Worm (Caenorhabditis elegans) whole organism, young adult: ENCODE measurements around the gene T21E8.4.

Experiments used
- B0019.2 ChIP-seq: fragments of 200-800 bp; sonication (Bioruptor generic); conservative IDR thresholded peaks from 2 replicates; pipeline ENCODE4 v1.3.6; 2022; ENCODE audit warnings: missing genetic modification reagents, missing genetic modification characterization, missing compliant biosample characterization
- C17E4.6 ChIP-seq: fragments of 200-800 bp; sonication (Bioruptor generic); IDR thresholded peaks from 2 replicates; pipeline ENCODE4 v1.3.6; 2022; ENCODE audit warnings: missing genetic modification reagents, missing genetic modification characterization, missing compliant biosample characterization
- F10E7.11 ChIP-seq: sonication (generic microtip); optimal IDR thresholded peaks from 2 replicates; lab custom pipeline; 2017; ENCODE audit warnings: mild to moderate bottlenecking, missing genetic modification characterization, moderate library complexity, missing compliant biosample characterization
- F23B12.7 ChIP-seq: sonication (generic microtip); optimal IDR thresholded peaks from 2 replicates; lab custom pipeline; 2017; ENCODE audit warnings: missing genetic modification characterization, mild to moderate bottlenecking, missing compliant biosample characterization, antibody characterized with exemption, moderate library complexity; ENCODE audit not compliant: insufficient read depth
- F37B4.10 ChIP-seq: fragments of 200-800 bp; sonication (Bioruptor generic); IDR thresholded peaks from 2 replicates; pipeline ENCODE4 v1.3.6; 2022; ENCODE audit warnings: missing genetic modification characterization, missing compliant biosample characterization
- F39B2.1 ChIP-seq: fragments of 200-800 bp; sonication (Bioruptor generic); IDR thresholded peaks from 2 replicates; pipeline ENCODE4 v1.3.6; 2022; ENCODE audit warnings: missing genetic modification reagents, missing genetic modification characterization, missing compliant biosample characterization
- F57C9.4 ChIP-seq: sonication (generic microtip); optimal IDR thresholded peaks from 2 replicates; lab custom pipeline; 2017; ENCODE audit warnings: mild to moderate bottlenecking, missing genetic modification characterization, missing compliant biosample characterization
- T26A5.8 ChIP-seq: sonication (generic microtip); optimal IDR thresholded peaks from 2 replicates; lab custom pipeline; 2016; ENCODE audit warnings: missing genetic modification characterization, missing compliant biosample characterization
- Y53G8AR.9 ChIP-seq: fragments of 200-800 bp; sonication (Bioruptor generic); conservative IDR thresholded peaks from 2 replicates; pipeline ENCODE4 v1.3.6; 2022; ENCODE audit warnings: missing genetic modification reagents, missing genetic modification characterization, missing compliant biosample characterization
- Y79H2A.3 ChIP-seq: fragments of 200-800 bp; sonication (Bioruptor generic); conservative IDR thresholded peaks from 2 replicates; pipeline ENCODE4 v1.3.6; 2022; ENCODE audit warnings: missing genetic modification reagents, missing genetic modification characterization, missing compliant biosample characterization
- attf-3 ChIP-seq: fragments of 200-800 bp; sonication (Bioruptor generic); conservative IDR thresholded peaks from 2 replicates; pipeline ENCODE4 v1.3.6; 2022; ENCODE audit warnings: missing genetic modification reagents, missing genetic modification characterization, missing compliant biosample characterization
- attf-5 ChIP-seq: fragments of 200-800 bp; sonication (Bioruptor generic); optimal IDR thresholded peaks from 2 replicates; lab custom pipeline; 2018; ENCODE audit warnings: mild to moderate bottlenecking, missing genetic modification characterization, missing compliant biosample characterization
- attf-6 ChIP-seq: fragments of 200-800 bp; sonication (Bioruptor generic); IDR thresholded peaks from 2 replicates; pipeline ENCODE4 v1.3.6; 2022; ENCODE audit warnings: missing genetic modification reagents, missing genetic modification characterization, missing compliant biosample characterization
- bed-2 ChIP-seq: fragments of 200-800 bp; sonication (Bioruptor generic); IDR thresholded peaks from 2 replicates; pipeline ENCODE4 v1.3.6; 2022; ENCODE audit warnings: missing genetic modification reagents, missing genetic modification characterization, missing compliant biosample characterization
- ceh-27 ChIP-seq: fragments of 200-800 bp; sonication (Bioruptor generic); optimal IDR thresholded peaks from 2 replicates; lab custom pipeline; 2018; ENCODE audit warnings: mild to moderate bottlenecking, missing genetic modification characterization, moderate library complexity, missing compliant biosample characterization
- ceh-79 ChIP-seq: sonication (generic microtip); optimal IDR thresholded peaks from 2 replicates; lab custom pipeline; 2017; ENCODE audit warnings: mild to moderate bottlenecking, missing genetic modification characterization, missing compliant biosample characterization
- die-1 ChIP-seq: sonication (generic microtip); optimal IDR thresholded peaks from 2 replicates; lab custom pipeline; 2016; ENCODE audit warnings: missing genotype, mild to moderate bottlenecking, missing genetic modification characterization, missing compliant biosample characterization
- dpff-1 ChIP-seq: sonication (generic microtip); optimal IDR thresholded peaks from 2 replicates; lab custom pipeline; 2017; ENCODE audit warnings: mild to moderate bottlenecking, missing genetic modification characterization, missing compliant biosample characterization
- dpl-1 ChIP-seq: fragments of 150-350 bp; optimal IDR thresholded peaks from 2 replicates; lab custom pipeline; 2014; ENCODE audit warnings: missing biosample characterization, missing genetic modification reagents, missing genetic modification characterization
- egl-44 ChIP-seq: fragments of 200-800 bp; sonication (Bioruptor generic); IDR thresholded peaks from 2 replicates; pipeline ENCODE4 v1.3.6; 2022; ENCODE audit warnings: missing genetic modification reagents, missing genetic modification characterization, missing compliant biosample characterization
- egrh-3 ChIP-seq: fragments of 200-800 bp; sonication (Bioruptor generic); IDR thresholded peaks from 2 replicates; pipeline ENCODE4 v1.3.6; 2022; ENCODE audit warnings: missing genetic modification reagents, missing genetic modification characterization, missing compliant biosample characterization
- ekl-4 ChIP-seq: fragments of 200-800 bp; sonication (Bioruptor generic); IDR thresholded peaks from 2 replicates; pipeline ENCODE4 v1.3.6; 2022; ENCODE audit warnings: missing genetic modification reagents, missing genetic modification characterization, missing compliant biosample characterization
- gei-17 ChIP-seq: fragments of 200-800 bp; sonication (Bioruptor generic); optimal IDR thresholded peaks from 2 replicates; lab custom pipeline; 2018; ENCODE audit warnings: mild to moderate bottlenecking, missing genetic modification characterization, missing compliant biosample characterization
- him-1 ChIP-seq: sonication (generic microtip); optimal IDR thresholded peaks from 2 replicates; lab custom pipeline; 2016; ENCODE audit warnings: missing genotype, missing genetic modification reagents, missing genetic modification characterization, missing compliant biosample characterization
- hlh-12 ChIP-seq: sonication (generic microtip); optimal IDR thresholded peaks from 2 replicates; lab custom pipeline; 2016; ENCODE audit warnings: missing genetic modification characterization, missing compliant biosample characterization
- hsf-1 ChIP-seq: fragments of 200-800 bp; sonication (Bioruptor generic); IDR thresholded peaks from 2 replicates; pipeline ENCODE4 v1.3.6; 2022; ENCODE audit warnings: missing genetic modification reagents, missing genetic modification characterization, missing compliant biosample characterization
- lsl-1 ChIP-seq: fragments of 200-800 bp; sonication (Bioruptor generic); optimal IDR thresholded peaks from 2 replicates; lab custom pipeline; 2018; ENCODE audit warnings: mild to moderate bottlenecking, missing genetic modification characterization, moderate library complexity, missing compliant biosample characterization
- lsy-27 ChIP-seq: sonication (generic microtip); optimal IDR thresholded peaks from 2 replicates; lab custom pipeline; 2017; ENCODE audit warnings: missing genetic modification characterization, mild to moderate bottlenecking, missing compliant biosample characterization, antibody characterized with exemption, missing genotype, borderline replicate concordance; ENCODE audit not compliant: insufficient read depth
- madf-3 ChIP-seq: fragments of 200-800 bp; sonication (Bioruptor generic); IDR thresholded peaks from 2 replicates; pipeline ENCODE4 v1.3.6; 2022; ENCODE audit warnings: missing genetic modification reagents, missing genetic modification characterization, missing compliant biosample characterization
- nfyb-1 ChIP-seq: fragments of 200-800 bp; sonication (Bioruptor generic); IDR thresholded peaks from 2 replicates; pipeline ENCODE4 v1.3.6; 2022; ENCODE audit warnings: missing genetic modification reagents, missing genetic modification characterization, missing compliant biosample characterization
- pbrm-1 ChIP-seq: fragments of 200-800 bp; sonication (Bioruptor generic); IDR thresholded peaks from 2 replicates; pipeline ENCODE4 v1.3.6; 2022; ENCODE audit warnings: missing genetic modification reagents, missing genetic modification characterization, missing compliant biosample characterization
- pha-4 ChIP-seq: fragments of 150-350 bp; sonication (generic microtip); optimal IDR thresholded peaks from 2 replicates; lab custom pipeline; 2014; ENCODE audit warnings: missing biosample characterization, missing genetic modification reagents, missing genetic modification characterization
- repo-1 ChIP-seq: sonication (generic microtip); optimal IDR thresholded peaks from 2 replicates; lab custom pipeline; 2017; ENCODE audit warnings: mild to moderate bottlenecking, missing genetic modification characterization, missing compliant biosample characterization
- snpc-1.3 ChIP-seq: sonication (generic microtip); optimal IDR thresholded peaks from 2 replicates; lab custom pipeline; 2017; ENCODE audit warnings: missing genetic modification characterization, mild to moderate bottlenecking, missing compliant biosample characterization, antibody characterized with exemption, moderate library complexity, missing genotype, missing genetic modification reagents; ENCODE audit not compliant: insufficient read depth
- somi-1 ChIP-seq: fragments of 200-800 bp; sonication (Bioruptor generic); optimal IDR thresholded peaks from 2 replicates; lab custom pipeline; 2018; ENCODE audit warnings: mild to moderate bottlenecking, missing genetic modification characterization, missing compliant biosample characterization
- unc-62 ChIP-seq: fragments of 150-350 bp; optimal IDR thresholded peaks from 2 replicates; lab custom pipeline; 2014; ENCODE audit warnings: missing biosample characterization, missing genetic modification reagents, missing genetic modification characterization

T21E8.4 gene

DNA sequence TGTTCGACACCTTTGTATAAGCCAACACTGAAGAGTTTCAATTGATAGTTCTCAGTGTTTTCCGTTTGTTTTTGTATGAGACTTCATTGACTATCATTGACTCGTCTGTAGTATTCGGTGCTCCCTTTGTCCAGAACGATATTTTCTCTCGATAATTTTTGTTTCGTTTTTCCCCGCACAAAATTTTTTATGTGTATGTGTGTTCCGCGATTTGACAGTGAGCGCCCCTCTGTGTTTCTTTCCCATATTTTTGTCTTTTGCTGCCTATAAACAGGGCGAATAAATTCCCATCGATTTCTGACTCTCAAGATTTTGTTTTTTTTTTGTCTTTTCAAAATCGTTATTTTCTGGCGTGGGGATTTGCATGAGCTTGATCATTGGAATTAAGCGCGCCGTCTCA lies 2.6 kb downstream of the T21E8.4 start, which contains the start of gene T21E8.7:
T21E8.7 (plus strand) TSS at position 301 of the 400 bp plus-strand sequence.
- no peak for TF ChIP-seq ekl-4 (GFP tag; lab: Robert Waterston, UW)
- no peak for TF ChIP-seq him-1 (tag; lab: Kevin White, UChicago)
- TF ChIP-seq attf-5: no peak
- no peak for TF ChIP-seq hlh-12 (tag; lab: Kevin White, UChicago)
- TF ChIP-seq somi-1 (GFP tag; lab: Kevin White, UChicago): no peak
- TF ChIP-seq dpff-1 (tag; lab: Kevin White, UChicago): no peak
- no peak for TF ChIP-seq lsy-27 (tag; lab: Kevin White, UChicago)
- TF ChIP-seq bed-2 (GFP tag; lab: Robert Waterston, UW): no peak
- TF ChIP-seq Y79H2A.3 (GFP tag; lab: Robert Waterston, UW): no peak
- no peak for TF ChIP-seq B0019.2 (GFP tag; lab: Robert Waterston, UW)
- no peak for TF ChIP-seq die-1 (tag; lab: Kevin White, UChicago)
- TF ChIP-seq repo-1 (tag; lab: Kevin White, UChicago): no peak
- TF ChIP-seq F39B2.1 (GFP tag; lab: Robert Waterston, UW): no peak
- no peak for TF ChIP-seq ceh-27 (GFP tag; lab: Kevin White, UChicago)
- no peak for TF ChIP-seq egl-44 (GFP tag; lab: Robert Waterston, UW)
- TF ChIP-seq hsf-1 (GFP tag; lab: Robert Waterston, UW): no peak
- no peak for TF ChIP-seq egrh-3 (GFP tag; lab: Robert Waterston, UW)
- TF ChIP-seq C17E4.6 (GFP tag; lab: Robert Waterston, UW): no peak
- no peak for TF ChIP-seq F57C9.4

DNA sequence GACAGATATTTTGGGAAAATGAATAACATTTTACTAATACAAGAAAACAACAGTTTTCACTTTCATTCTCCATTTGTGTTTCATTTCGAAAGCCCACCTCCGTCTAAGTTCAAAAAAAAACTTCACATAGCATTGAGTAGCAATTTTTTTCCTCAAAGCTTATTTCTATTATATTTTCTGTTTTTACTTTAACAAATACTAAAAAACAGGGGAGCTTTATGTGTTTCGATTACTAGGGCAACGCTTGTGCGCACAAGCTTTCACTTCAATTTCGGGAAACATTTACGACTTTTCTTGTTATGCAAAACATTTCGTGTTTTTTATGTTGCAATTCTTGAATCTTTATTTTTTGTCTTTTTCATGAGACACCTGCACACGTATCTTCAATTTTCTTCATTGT lies 5.3 kb downstream of the T21E8.4 start, which contains the start of gene T21E8.5:
T21E8.5 (plus strand) TSS at position 301 of the 400 bp plus-strand sequence.
- TF ChIP-seq gei-17 (no peak), snpc-1.3 (tag; lab: Kevin White, UChicago) (no peak), attf-3 (GFP tag; lab: Robert Waterston, UW) (no peak), hlh-12 (tag; lab: Kevin White, UChicago) (no peak), Y53G8AR.9 (no peak), F23B12.7 (tag; lab: Kevin White, UChicago) (no peak), F10E7.11 (tag; lab: Kevin White, UChicago) (no peak), attf-6 (GFP tag; lab: Robert Waterston, UW) (no peak), F37B4.10 (GFP tag; lab: Robert Waterston, UW) (no peak), dpl-1 (GFP tag; lab: Kevin White, UChicago) (no peak)

DNA sequence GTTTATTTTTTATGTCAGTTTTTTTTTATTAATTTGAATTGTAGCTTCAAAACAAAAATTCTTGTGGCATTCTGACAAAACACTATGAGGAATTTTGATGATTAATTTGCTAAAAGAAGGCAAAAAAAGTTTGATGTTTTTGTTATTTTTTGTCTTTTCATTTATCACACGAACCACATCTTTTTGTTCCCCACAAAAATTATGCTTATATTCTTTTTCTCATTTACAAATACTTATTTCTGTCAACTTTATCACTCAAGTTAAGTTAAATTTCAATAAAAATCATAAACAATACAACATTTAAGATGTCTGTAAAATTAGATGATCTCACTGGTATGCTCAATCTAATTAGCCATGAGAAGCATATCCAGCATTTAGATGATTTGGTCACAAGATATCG lies 7.6 kb downstream of the T21E8.4 start, which contains the start of gene F47B10.6:
F47B10.6 (plus strand) TSS at position 301 of the 400 bp plus-strand sequence.
- TF ChIP-seq F37B4.10 (GFP tag; lab: Robert Waterston, UW) (no peak), F57C9.4 (no peak), unc-62 (GFP tag; lab: Kevin White, UChicago) (no peak), pha-4 (tag; lab: Kevin White, UChicago) (no peak), him-1 (tag; lab: Kevin White, UChicago) (no peak), nfyb-1 (no peak), ceh-79 (tag; lab: Kevin White, UChicago) (no peak), Y53G8AR.9 (no peak), F39B2.1 (GFP tag; lab: Robert Waterston, UW) (no peak), pbrm-1 (GFP tag; lab: Robert Waterston, UW) (no peak), madf-3 (no peak), gei-17 (no peak), T26A5.8 (tag; lab: Kevin White, UChicago) (no peak), lsl-1 (GFP tag; lab: Kevin White, UChicago) (no peak)
